Worm (Caenorhabditis elegans): Measurements from ENCODE around the gene ram-5.
"Not testable (repeated sequence)": the region's sequence is repeated elsewhere in the genome, so short reads cannot be mapped to it uniquely, and the experiment has no call there.

Gene ram-5

DNA sequence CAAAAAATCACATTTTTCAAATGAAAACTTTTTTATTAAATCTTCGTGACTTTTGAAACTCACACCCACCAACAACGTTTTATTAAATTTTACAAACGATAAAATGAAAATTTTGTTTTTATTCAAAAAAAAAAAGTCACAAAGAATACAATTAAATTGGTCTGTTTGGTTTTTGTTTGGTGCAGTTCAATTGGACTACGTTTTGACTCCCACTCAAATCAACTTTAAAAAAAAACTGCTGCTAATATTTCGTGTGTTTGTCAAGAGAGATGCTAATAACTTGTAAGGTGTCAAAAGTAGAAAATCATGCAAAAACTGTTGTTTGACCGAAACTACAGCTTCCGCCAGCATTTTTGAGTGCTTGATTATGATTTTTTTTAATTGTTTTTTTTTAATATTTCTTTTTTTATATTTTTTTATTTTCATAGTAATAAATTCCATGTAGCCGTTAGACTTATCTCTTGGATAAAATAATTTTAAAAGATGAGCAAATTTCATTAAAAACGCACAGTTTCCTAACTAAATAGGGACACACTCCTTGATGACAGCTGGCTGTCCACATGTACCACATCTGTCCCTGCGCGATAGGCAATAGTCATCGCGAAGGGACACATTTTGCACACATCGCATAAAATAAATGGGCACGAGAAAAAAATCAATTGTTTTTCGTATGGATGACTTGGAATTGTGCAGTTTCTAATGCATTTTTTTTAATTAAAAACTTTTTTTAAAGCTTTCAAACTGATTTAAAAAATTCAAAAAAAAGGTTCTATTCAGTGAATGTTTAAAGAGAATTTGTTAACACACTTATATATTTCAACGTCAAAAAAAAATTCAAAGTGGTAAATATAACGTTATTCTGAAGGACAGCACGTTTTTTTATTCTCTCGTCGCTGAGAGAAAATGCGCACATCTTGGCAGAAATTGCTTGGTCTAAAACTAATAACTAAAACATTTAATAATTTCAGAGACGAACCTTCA is 24.3 kb upstream of the ram-5 start (continued):
- TF ChIP-seq blmp-1 (tag; optimal IDR thresholded peaks at IDR 0.05; ENCODE audit: insufficient read depth), result peak; percentile 87
- peak; percentile 99 for TF ChIP-seq unc-62 (GFP tag; optimal IDR thresholded peaks at IDR 0.05)
- peak; percentile 81 for TF ChIP-seq nhr-11 (tag; optimal IDR thresholded peaks at IDR 0.05)
- TF ChIP-seq alr-1 (tag; optimal IDR thresholded peaks at IDR 0.05), result no peak
- TF ChIP-seq lin-39 (tag; optimal IDR thresholded peaks at IDR 0.05), result peak; percentile 97
- TF ChIP-seq nhr-21 (tag; optimal IDR thresholded peaks at IDR 0.05), result peak; percentile 100
- peak; percentile 97 for TF ChIP-seq lsy-2 (tag; optimal IDR thresholded peaks at IDR 0.05)
- peak; percentile 85 for TF ChIP-seq skn-1 (tag; optimal IDR thresholded peaks at IDR 0.05)
- peak; percentile 100 for TF ChIP-seq nhr-129 (tag; optimal IDR thresholded peaks at IDR 0.05)
- TF ChIP-seq peb-1 (tag; optimal IDR thresholded peaks at IDR 0.05), result no peak
- TF ChIP-seq unc-55 (GFP tag; optimal IDR thresholded peaks at IDR 0.05), result peak; percentile 99
- TF ChIP-seq ama-1 (optimal IDR thresholded peaks at IDR 0.05), result peak; percentile 69
- peak; percentile 83 for TF ChIP-seq R02D3.7 (tag; optimal IDR thresholded peaks at IDR 0.05)
- TF ChIP-seq mdl-1 (tag; optimal IDR thresholded peaks at IDR 0.05), result peak; percentile 96 to 97
- TF ChIP-seq nhr-10 (tag; optimal IDR thresholded peaks at IDR 0.05), result peak; percentile 98
- peak; percentile 99 for TF ChIP-seq sma-3 (GFP tag; optimal IDR thresholded peaks at IDR 0.05)

DNA sequence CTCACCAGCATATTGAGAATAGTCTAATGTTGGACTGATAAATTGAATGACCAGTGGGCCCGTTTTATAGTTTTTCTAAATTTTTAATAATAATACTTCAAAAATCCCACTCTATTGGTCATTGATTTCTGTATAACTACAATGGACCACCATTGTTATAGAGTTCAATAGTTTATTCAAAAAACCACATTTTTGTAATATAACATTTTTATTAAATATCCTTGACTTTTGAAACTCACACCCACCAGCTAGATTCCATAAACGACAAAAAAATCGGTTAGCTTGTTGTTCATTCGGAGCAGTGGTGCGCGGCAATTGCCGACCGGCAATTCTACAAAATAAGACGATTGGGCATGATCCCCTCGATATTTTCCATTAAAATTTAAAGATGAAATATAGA is 22.4 kb upstream of the ram-5 start, which contains the start of gene nspc-18:
Gene nspc-18, minus strand, starts transcription at position 101 of the 400 bp plus-strand sequence.
- TF ChIP-seq lin-39 (tag; optimal IDR thresholded peaks at IDR 0.05) (no peak), ZK546.5 (tag; optimal IDR thresholded peaks at IDR 0.05) (no peak), nhr-6 (tag; optimal IDR thresholded peaks at IDR 0.05) (no peak), mbf-1 (tag; optimal IDR thresholded peaks at IDR 0.05) (no peak), egl-27 (tag; optimal IDR thresholded peaks at IDR 0.05) (no peak), unc-39 (tag; optimal IDR thresholded peaks at IDR 0.05) (no peak), gmeb-1 (tag; optimal IDR thresholded peaks at IDR 0.05) (no peak), dmd-4 (tag; optimal IDR thresholded peaks at IDR 0.05) (no peak), unc-62 (GFP tag; optimal IDR thresholded peaks at IDR 0.05) (no peak)

DNA sequence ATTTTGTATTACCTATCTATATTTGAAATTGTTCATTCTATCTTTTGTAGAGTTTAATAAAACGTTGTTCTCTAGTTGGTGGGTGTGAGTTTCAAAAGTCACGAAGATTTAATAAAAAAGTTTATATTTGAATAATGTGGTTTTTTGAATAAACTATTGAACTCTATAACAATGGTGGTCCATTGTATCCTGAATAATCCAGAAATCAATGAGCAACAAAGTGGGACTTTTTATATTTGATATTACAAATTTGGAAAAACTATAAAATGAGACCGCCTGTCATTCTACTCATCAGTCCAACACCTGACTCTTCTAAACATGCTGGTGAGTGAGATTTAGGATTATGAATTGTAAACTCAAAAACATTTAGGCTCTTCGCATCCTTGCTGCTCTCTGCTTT is 21.6 kb upstream of the ram-5 start, which contains the start of gene nspc-19:
Gene nspc-19, plus strand, starts transcription at position 301 of the 400 bp plus-strand sequence.
- not testable (repeated sequence) for TF ChIP-seq zag-1, egl-27, alr-1 (tag; optimal IDR thresholded peaks at IDR 0.05)

DNA sequence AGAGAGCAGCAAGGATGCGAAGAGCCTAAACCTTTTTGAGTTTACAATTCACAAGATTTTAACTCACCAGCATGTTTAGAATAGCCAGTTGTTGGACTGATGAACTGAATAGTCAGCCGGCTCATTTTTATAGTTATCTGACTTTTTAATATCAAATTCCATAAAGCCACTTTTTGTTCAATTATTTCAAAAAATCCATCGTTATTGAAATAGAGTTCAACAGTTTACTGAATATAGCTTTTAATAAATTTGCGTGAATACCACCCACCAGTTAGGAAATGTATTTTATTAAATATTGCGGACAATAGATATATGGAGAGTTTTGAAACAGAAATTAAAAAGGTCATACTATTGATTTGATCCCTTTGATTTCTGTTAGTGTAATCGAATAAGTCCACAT is 19.8 kb upstream of the ram-5 start, which contains the start of gene nspc-20:
Gene nspc-20, minus strand, starts transcription at position 101 of the 400 bp plus-strand sequence.
- no peak for TF ChIP-seq lsy-2 (tag; optimal IDR thresholded peaks at IDR 0.05)
- TF ChIP-seq ztf-1 (GFP tag; conservative IDR thresholded peaks at IDR 0.05), result no peak
- no peak for TF ChIP-seq ama-1 (optimal IDR thresholded peaks at IDR 0.05)
- TF ChIP-seq elt-1 (tag; optimal IDR thresholded peaks at IDR 0.05), result no peak
- no peak for TF ChIP-seq F13H6.1 (tag; optimal IDR thresholded peaks at IDR 0.05)
- no peak for TF ChIP-seq elt-3 (tag; optimal IDR thresholded peaks at IDR 0.05)
- TF ChIP-seq Y55F3AM.14 (GFP tag; optimal IDR thresholded peaks at IDR 0.05), result no peak
- no peak for TF ChIP-seq nhr-12 (tag; optimal IDR thresholded peaks at IDR 0.05)
- no peak for TF ChIP-seq ceh-82 (tag; optimal IDR thresholded peaks at IDR 0.05)
- no peak for TF ChIP-seq nhr-6 (tag; optimal IDR thresholded peaks at IDR 0.05)
- TF ChIP-seq sma-9 (GFP tag; optimal IDR thresholded peaks at IDR 0.05), result no peak
- no peak for TF ChIP-seq sma-9 (tag; optimal IDR thresholded peaks at IDR 0.05)
- TF ChIP-seq sma-3 (GFP tag; optimal IDR thresholded peaks at IDR 0.05), result no peak
- no peak for TF ChIP-seq lin-11 (tag; optimal IDR thresholded peaks at IDR 0.05)
- TF ChIP-seq nhr-23 (tag; optimal IDR thresholded peaks at IDR 0.05), result no peak
- TF ChIP-seq unc-55 (GFP tag; optimal IDR thresholded peaks at IDR 0.05), result no peak

Measured in whole organism, L2 larva.